Fruit fly (Drosophila melanogaster): ENCODE measurements around the gene Dys.

Gene Dys

DNA sequence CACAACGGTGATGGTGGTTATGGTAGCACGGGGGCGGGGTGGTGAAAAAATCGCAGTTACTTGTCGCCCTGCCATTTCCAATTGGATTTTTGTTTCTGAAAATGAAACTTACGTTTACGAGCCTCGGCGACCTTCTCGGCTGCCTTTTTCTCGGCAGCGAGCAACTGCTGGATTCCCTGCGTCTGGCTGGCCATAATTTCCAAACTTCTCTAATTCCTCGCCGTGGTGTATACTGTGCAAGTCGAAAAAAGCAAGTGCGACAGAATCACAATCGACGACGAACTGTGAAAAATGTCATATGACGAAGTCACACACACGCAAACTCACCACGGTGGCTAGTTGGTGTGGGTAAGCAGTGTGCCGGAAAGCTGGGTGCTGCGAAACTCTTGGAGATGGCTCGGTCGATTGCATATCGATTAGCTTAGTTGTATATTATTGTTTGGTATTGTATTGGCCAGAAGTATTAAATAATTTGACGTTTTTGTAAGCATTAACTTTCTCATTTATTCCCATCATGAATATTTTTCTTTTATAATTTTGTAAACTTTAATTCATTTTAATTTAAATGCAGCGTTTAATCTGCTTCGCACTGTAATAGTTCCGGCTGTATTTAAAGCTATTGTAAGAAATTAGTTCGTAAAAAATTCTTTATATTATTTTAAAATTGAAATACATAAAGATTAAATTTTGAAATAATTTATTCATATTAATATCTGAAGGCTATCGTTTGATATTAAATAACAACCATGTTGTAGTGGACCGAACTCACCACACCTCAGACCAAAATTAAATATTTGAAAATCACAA, 183.4 kb downstream of the Dys start, which contains the start of gene Vha13 (continued):
- no peak for TF ChIP-seq eyg (GFP tag; optimal IDR thresholded peaks at IDR 0.05)
- TF ChIP-seq jing (GFP tag; optimal IDR thresholded peaks at IDR 0.05): no peak
- no peak for TF ChIP-seq crc (GFP tag; optimal IDR thresholded peaks at IDR 0.05)
- TF ChIP-seq CG5245 (GFP tag; optimal IDR thresholded peaks at IDR 0.05): peak; percentile 14
- TF ChIP-seq CG30020 (tag; optimal IDR thresholded peaks at IDR 0.05): peak; percentile 15
- TF ChIP-seq Bdp1 (GFP tag; optimal IDR thresholded peaks at IDR 0.05): no peak
- TF ChIP-seq CG15514 (GFP tag; optimal IDR thresholded peaks at IDR 0.05): peak; percentile 36
- 0 out of 3 replicates have a peak, but pooled peaks have one; percentile 14 for TF ChIP-seq croc (GFP tag; conservative IDR thresholded peaks at IDR 0.05)
- TF ChIP-seq wdn (GFP tag; IDR thresholded peaks at IDR 0.05): peak; percentile 18; the same call in 1 of the 2 replicates
- no peak for TF ChIP-seq Rx (GFP tag; IDR thresholded peaks at IDR 0.05)
- no peak for TF ChIP-seq Kr (GFP tag; optimal IDR thresholded peaks at IDR 0.05)
- TF ChIP-seq CG9797 (GFP tag; optimal IDR thresholded peaks at IDR 0.05): peak; percentile 16
- no peak for TF ChIP-seq otp (GFP tag; IDR thresholded peaks at IDR 0.05)
- no peak for TF ChIP-seq CG7928 (GFP tag; optimal IDR thresholded peaks at IDR 0.05)
- no peak for TF ChIP-seq prd (optimal IDR thresholded peaks at IDR 0.05)
- TF ChIP-seq prd (GFP tag; IDR thresholded peaks at IDR 0.05): peak; percentile 67; the same call in 2 of the 3 replicates
- no peak for TF ChIP-seq hkb (optimal IDR thresholded peaks at IDR 0.05)
- TF ChIP-seq hkb (GFP tag; IDR thresholded peaks at IDR 0.05): no peak; the same call in 1 of the 2 replicates
- 0 out of 3 replicates have a peak, but pooled peaks have one; percentile 36 for TF ChIP-seq ase (GFP tag; IDR thresholded peaks at IDR 0.05)
- TF ChIP-seq disco-r (GFP tag; optimal IDR thresholded peaks at IDR 0.05): peak; percentile 40
- peak; percentile 96 for TF ChIP-seq YL-1 (GFP tag; optimal IDR thresholded peaks at IDR 0.05)
- peak; percentile 36; the same call in 1 of the 2 replicates for TF ChIP-seq E2f1 (GFP tag; IDR thresholded peaks at IDR 0.05)
- TF ChIP-seq CG9727 (GFP tag; optimal IDR thresholded peaks at IDR 0.05): peak; percentile 33
- peak; percentile 12 for TF ChIP-seq CG12219 (GFP tag; optimal IDR thresholded peaks at IDR 0.05)
- peak; percentile 38; the same call in 1 of the 3 replicates for TF ChIP-seq H15 (GFP tag; IDR thresholded peaks at IDR 0.05)
- TF ChIP-seq mam (GFP tag; optimal IDR thresholded peaks at IDR 0.05): peak; percentile 76
- peak; percentile 49 for TF ChIP-seq shn (GFP tag; optimal IDR thresholded peaks at IDR 0.05)
- peak; percentile 34 for TF ChIP-seq Side (GFP tag; optimal IDR thresholded peaks at IDR 0.05)
- peak in 1 of 2 experiments; percentile 53 for TF ChIP-seq Hr51 (GFP tag; optimal IDR thresholded peaks at IDR 0.05)
- peak; percentile 18 for TF ChIP-seq CG8924 (tag; optimal IDR thresholded peaks at IDR 0.05)
- TF ChIP-seq nmo (GFP tag; optimal IDR thresholded peaks at IDR 0.05): peak; percentile 36
- peak; percentile 52 for TF ChIP-seq CG6765 (GFP tag; optimal IDR thresholded peaks at IDR 0.05)
- TF ChIP-seq Antp (GFP tag; optimal IDR thresholded peaks at IDR 0.05): peak; percentile 64
- no peak for TF ChIP-seq CG1602 (GFP tag; optimal IDR thresholded peaks at IDR 0.05)
- TF ChIP-seq CG4820 (GFP tag; optimal IDR thresholded peaks at IDR 0.05): peak; percentile 35
- no peak for TF ChIP-seq CG5953 (GFP tag; IDR thresholded peaks at IDR 0.05)
- TF ChIP-seq CG3726 (GFP tag; IDR thresholded peaks at IDR 0.05): no peak
- TF ChIP-seq ara (GFP tag; IDR thresholded peaks at IDR 0.05): peak; percentile 11; the same call in 1 of the 2 replicates
- peak; percentile 59 for TF ChIP-seq CG9215 (GFP tag; IDR thresholded peaks at IDR 0.05)
- no peak for TF ChIP-seq CG31388 (GFP tag; optimal IDR thresholded peaks at IDR 0.05)
- no peak for TF ChIP-seq exex (tag; optimal IDR thresholded peaks at IDR 0.05)
- TF ChIP-seq HLHmδ (GFP tag; optimal IDR thresholded peaks at IDR 0.05): peak; percentile 83
- no peak for TF ChIP-seq slp2 (GFP tag; optimal IDR thresholded peaks at IDR 0.05)
- peak; percentile 34 for TF ChIP-seq CG7556 (GFP tag; optimal IDR thresholded peaks at IDR 0.05)
- peak; percentile 66 for TF ChIP-seq CG32532 (GFP tag; IDR thresholded peaks at IDR 0.05)
- peak; percentile 48 for TF ChIP-seq sens (GFP tag)
- TF ChIP-seq Hmx (GFP tag; optimal IDR thresholded peaks at IDR 0.05): no peak
- peak; percentile 80 for TF ChIP-seq Fer1 (GFP tag; optimal IDR thresholded peaks at IDR 0.05)
- TF ChIP-seq repo (GFP tag; optimal IDR thresholded peaks at IDR 0.05): peak; percentile 41
- TF ChIP-seq Nf-YC (tag; optimal IDR thresholded peaks at IDR 0.05): peak; percentile 22
